Worm (Caenorhabditis elegans): ENCODE measurements around the gene C39B5.6.

C39B5.6 gene

DNA sequence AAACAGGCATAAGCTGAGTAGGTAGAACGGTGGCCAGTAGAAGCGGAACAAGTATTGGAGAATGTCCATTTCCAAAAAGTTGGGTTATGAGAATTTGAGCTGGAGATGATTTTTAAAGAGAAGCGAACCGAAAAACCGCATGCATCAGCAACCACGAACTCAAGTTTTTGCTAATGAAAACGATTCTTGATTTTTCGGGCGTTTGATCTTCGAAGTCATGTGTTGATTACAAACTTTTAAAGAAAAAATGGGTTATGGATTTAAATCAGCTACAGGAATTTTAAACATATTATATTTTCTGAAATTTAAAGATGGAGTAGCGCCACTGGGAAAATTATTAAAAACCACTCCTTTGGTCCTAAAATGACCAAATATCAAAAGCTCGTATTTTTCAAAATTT, 26.1 kb downstream of the C39B5.6 start, which contains the start of gene srd-65:
Gene srd-65, minus strand, starts transcription at position 101 of the 400 bp plus-strand sequence.
- TF ChIP-seq tbx-11 (GFP tag; IDR thresholded peaks at IDR 0.05), result no peak
- no peak for TF ChIP-seq tbx-37 (GFP tag; conservative IDR thresholded peaks at IDR 0.05)
- no peak for TF ChIP-seq aly-1 (tag; optimal IDR thresholded peaks at IDR 0.05)
- no peak for TF ChIP-seq tra-4 (tag; optimal IDR thresholded peaks at IDR 0.05)
- TF ChIP-seq hmg-4 (GFP tag; optimal IDR thresholded peaks at IDR 0.05), result no peak
- TF ChIP-seq flt-1 (GFP tag; IDR thresholded peaks at IDR 0.05), result no peak
- TF ChIP-seq hmbx-1 (tag; optimal IDR thresholded peaks at IDR 0.05), result no peak
- TF ChIP-seq ets-7 (tag; optimal IDR thresholded peaks at IDR 0.05), result no peak

DNA sequence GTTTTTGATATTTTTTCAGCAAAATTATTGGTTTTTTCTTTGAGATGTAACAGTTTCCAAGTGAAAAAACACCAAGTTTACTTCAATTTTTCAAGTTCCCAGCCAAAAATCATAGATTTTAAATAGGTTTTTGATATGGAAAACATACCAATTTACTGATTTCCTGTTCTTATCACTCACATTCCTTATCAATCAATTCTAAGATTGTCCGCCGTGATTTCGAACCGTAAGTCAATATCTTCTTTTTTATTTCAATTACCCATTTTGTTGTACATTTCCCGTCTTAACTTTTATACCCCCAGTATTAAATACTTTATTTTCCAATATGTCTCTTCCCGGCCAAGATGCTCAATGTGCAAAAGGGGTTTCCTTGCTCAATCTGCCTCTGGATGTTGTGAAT, 26.7 kb downstream of the C39B5.6 start, which contains the start of gene fbxa-38:
Gene fbxa-38, plus strand, starts transcription at position 195 of the 400 bp plus-strand sequence.
- no peak for TF ChIP-seq ets-7 (tag; optimal IDR thresholded peaks at IDR 0.05)
- no peak for TF ChIP-seq pes-1 (GFP tag; IDR thresholded peaks at IDR 0.05)
- TF ChIP-seq scrt-1 (GFP tag; IDR thresholded peaks at IDR 0.05), result no peak
- no peak for TF ChIP-seq F13C5.2 (tag; optimal IDR thresholded peaks at IDR 0.05)
- no peak for TF ChIP-seq ceh-36 (tag; optimal IDR thresholded peaks at IDR 0.05)
- no peak for TF ChIP-seq hmg-4 (GFP tag; optimal IDR thresholded peaks at IDR 0.05)
- TF ChIP-seq B0310.2 (tag; optimal IDR thresholded peaks at IDR 0.05), result no peak
- TF ChIP-seq aly-1 (tag; optimal IDR thresholded peaks at IDR 0.05), result no peak
- TF ChIP-seq tbx-37 (GFP tag; conservative IDR thresholded peaks at IDR 0.05), result no peak
- no peak for TF ChIP-seq tbx-11 (GFP tag; IDR thresholded peaks at IDR 0.05)
- no peak for TF ChIP-seq ama-1 (optimal IDR thresholded peaks at IDR 0.05)
- no peak for TF ChIP-seq hmbx-1 (tag; optimal IDR thresholded peaks at IDR 0.05)
- TF ChIP-seq hnd-1 (tag; optimal IDR thresholded peaks at IDR 0.05), result no peak
- no peak for TF ChIP-seq flt-1 (GFP tag; IDR thresholded peaks at IDR 0.05)
- TF ChIP-seq sea-1 (GFP tag; conservative IDR thresholded peaks at IDR 0.05), result no peak

DNA sequence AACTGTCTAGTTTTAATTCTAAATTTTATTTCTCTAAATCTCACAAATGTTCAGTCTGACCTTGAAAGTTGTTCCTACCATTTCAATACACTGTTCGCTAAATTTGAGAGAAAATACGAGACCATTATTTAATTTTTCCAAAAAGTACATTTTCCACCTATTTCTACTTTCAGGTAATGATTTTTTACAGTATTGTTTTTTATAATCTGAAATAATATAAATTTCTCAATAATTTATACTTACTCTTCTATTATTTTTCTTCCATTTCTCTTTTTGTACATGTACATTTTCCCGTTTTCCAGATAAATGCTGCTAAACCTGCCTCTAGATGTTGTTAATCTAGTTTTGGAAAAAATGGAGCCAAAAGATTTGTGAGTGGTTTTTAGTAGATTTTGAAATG, 29.6 kb downstream of the C39B5.6 start, which contains the start of gene fbxa-62:
Gene fbxa-62, plus strand, starts transcription at position 301 of the 400 bp plus-strand sequence.
- TF ChIP-seq aly-1 (tag; optimal IDR thresholded peaks at IDR 0.05) (no peak), ama-1 (optimal IDR thresholded peaks at IDR 0.05) (no peak), F13C5.2 (tag; optimal IDR thresholded peaks at IDR 0.05) (no peak), B0310.2 (tag; optimal IDR thresholded peaks at IDR 0.05) (no peak), flt-1 (GFP tag; IDR thresholded peaks at IDR 0.05) (no peak), tbx-11 (GFP tag; IDR thresholded peaks at IDR 0.05) (no peak)

DNA sequence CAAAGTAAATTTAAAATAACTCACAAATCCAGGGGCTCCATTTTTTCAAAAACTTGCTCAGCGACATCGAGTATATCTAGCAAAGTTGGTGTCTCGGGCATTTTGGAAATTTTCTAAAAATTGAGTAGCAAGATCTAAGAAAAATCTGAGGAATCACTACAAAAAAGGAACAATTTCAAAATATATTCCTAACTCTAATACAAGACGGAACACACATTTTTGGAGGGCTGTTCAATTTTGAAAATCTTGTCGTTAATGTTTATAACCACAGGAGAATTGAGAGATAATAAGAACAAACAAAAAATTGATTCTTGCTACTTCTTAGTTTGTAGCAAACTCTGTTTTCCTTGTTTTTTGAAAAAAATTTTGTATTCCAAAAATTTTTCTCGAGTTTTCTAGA, 34.6 kb downstream of the C39B5.6 start, which contains the start of gene fbxa-47:
Gene fbxa-47, minus strand, starts transcription at position 101 of the 400 bp plus-strand sequence.
- no peak for TF ChIP-seq tra-4 (tag; optimal IDR thresholded peaks at IDR 0.05)
- no peak for TF ChIP-seq B0310.2 (tag; optimal IDR thresholded peaks at IDR 0.05)
- no peak for TF ChIP-seq hmg-4 (GFP tag; optimal IDR thresholded peaks at IDR 0.05)
- TF ChIP-seq aly-1 (tag; optimal IDR thresholded peaks at IDR 0.05), result no peak
- no peak for TF ChIP-seq hnd-1 (tag; optimal IDR thresholded peaks at IDR 0.05)
- no peak for TF ChIP-seq F13C5.2 (tag; optimal IDR thresholded peaks at IDR 0.05)
- no peak for TF ChIP-seq hmbx-1 (tag; optimal IDR thresholded peaks at IDR 0.05)
- no peak for TF ChIP-seq ceh-36 (tag; optimal IDR thresholded peaks at IDR 0.05)
- TF ChIP-seq ets-7 (tag; optimal IDR thresholded peaks at IDR 0.05), result no peak
- no peak for TF ChIP-seq tbx-37 (GFP tag; conservative IDR thresholded peaks at IDR 0.05)
- no peak for TF ChIP-seq pes-1 (GFP tag; IDR thresholded peaks at IDR 0.05)
- no peak for TF ChIP-seq flt-1 (GFP tag; IDR thresholded peaks at IDR 0.05)
- TF ChIP-seq ceh-13 (GFP tag; optimal IDR thresholded peaks at IDR 0.05), result no peak
- no peak for TF ChIP-seq tbx-11 (GFP tag; IDR thresholded peaks at IDR 0.05)
- no peak for TF ChIP-seq ama-1 (optimal IDR thresholded peaks at IDR 0.05)
- no peak for TF ChIP-seq sea-1 (GFP tag; conservative IDR thresholded peaks at IDR 0.05)
- no peak for TF ChIP-seq scrt-1 (GFP tag; IDR thresholded peaks at IDR 0.05)

DNA sequence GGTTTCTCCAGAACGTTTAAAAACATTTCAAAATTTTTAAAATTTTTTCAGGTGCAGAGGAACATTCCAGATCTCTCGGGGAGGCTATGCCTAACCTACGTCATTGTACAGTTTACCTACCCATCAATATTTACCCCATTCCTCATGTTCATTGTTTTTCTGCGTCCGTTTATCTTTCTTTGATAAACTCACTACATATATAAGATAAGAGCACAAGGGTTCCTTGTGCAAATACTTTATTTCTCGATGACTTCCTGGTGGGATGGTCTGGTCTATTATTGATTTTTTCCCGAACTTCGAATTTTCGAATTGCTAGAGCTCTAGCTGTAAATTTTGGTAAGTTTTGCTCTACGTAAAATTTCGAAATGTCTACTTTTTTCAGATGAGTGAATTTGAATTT, 35.6 kb downstream of the C39B5.6 start:
- no peak for TF ChIP-seq F13C5.2 (tag; optimal IDR thresholded peaks at IDR 0.05)
- no peak for TF ChIP-seq hnd-1 (tag; optimal IDR thresholded peaks at IDR 0.05)

DNA sequence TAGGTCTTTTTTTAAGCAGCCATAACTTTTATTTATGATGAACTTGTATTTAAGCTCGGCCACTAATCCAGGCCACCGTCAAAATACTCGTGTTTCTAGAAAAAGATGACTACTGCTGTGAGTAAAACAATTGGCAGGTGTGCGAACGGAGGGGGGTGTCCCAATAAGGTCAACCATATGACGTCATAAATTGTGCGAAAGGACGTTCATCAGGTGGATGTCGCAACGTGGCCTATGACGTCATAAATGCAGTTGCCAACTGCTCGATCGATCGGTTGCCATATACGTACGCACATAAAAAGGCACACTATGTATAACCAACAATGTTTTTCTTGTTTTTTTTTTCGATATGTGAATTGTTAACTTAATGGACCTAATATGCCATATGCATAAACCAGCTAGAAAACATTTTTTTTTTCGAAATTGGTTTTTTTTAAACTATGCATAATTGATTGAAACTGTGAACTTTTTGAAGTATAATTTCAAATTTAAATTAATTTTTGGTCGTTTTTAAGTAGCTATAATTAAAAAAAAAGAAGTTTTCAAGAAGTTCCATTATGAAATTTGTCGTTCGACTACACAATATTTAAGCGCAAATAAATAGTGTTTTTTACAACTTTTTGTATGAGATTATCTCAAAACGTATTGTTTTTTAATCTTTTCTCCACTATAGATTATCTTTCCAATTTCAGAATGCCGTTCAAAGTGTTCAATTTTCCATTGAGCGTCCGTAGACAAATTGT, 36.6 kb downstream of the C39B5.6 start, which contains the start of gene C39B5.2:
Gene C39B5.2, plus strand, starts transcription at position 693 of the 743 bp plus-strand sequence.
- no peak for TF ChIP-seq hnd-1 (tag; optimal IDR thresholded peaks at IDR 0.05)
- 0 out of 2 replicates have a peak, but pooled peaks have one; percentile 56 for TF ChIP-seq sea-1 (GFP tag; conservative IDR thresholded peaks at IDR 0.05)
- TF ChIP-seq flt-1 (GFP tag; IDR thresholded peaks at IDR 0.05), result no peak
- TF ChIP-seq hmg-4 (GFP tag; optimal IDR thresholded peaks at IDR 0.05), result no peak
- peak; percentile 14 for TF ChIP-seq ceh-36 (tag; optimal IDR thresholded peaks at IDR 0.05)
- TF ChIP-seq F13C5.2 (tag; optimal IDR thresholded peaks at IDR 0.05), result no peak
- TF ChIP-seq aly-1 (tag; optimal IDR thresholded peaks at IDR 0.05), result no peak
- TF ChIP-seq tbx-11 (GFP tag; IDR thresholded peaks at IDR 0.05), result no peak
- no peak for TF ChIP-seq tbx-37 (GFP tag; conservative IDR thresholded peaks at IDR 0.05)
- TF ChIP-seq ceh-13 (GFP tag; optimal IDR thresholded peaks at IDR 0.05), result no peak
- TF ChIP-seq hmbx-1 (tag; optimal IDR thresholded peaks at IDR 0.05), result no peak
- TF ChIP-seq B0310.2 (tag; optimal IDR thresholded peaks at IDR 0.05), result no peak
- TF ChIP-seq tra-4 (tag; optimal IDR thresholded peaks at IDR 0.05), result no peak
- TF ChIP-seq ets-7 (tag; optimal IDR thresholded peaks at IDR 0.05), result no peak
- no peak for TF ChIP-seq ama-1 (optimal IDR thresholded peaks at IDR 0.05)

DNA sequence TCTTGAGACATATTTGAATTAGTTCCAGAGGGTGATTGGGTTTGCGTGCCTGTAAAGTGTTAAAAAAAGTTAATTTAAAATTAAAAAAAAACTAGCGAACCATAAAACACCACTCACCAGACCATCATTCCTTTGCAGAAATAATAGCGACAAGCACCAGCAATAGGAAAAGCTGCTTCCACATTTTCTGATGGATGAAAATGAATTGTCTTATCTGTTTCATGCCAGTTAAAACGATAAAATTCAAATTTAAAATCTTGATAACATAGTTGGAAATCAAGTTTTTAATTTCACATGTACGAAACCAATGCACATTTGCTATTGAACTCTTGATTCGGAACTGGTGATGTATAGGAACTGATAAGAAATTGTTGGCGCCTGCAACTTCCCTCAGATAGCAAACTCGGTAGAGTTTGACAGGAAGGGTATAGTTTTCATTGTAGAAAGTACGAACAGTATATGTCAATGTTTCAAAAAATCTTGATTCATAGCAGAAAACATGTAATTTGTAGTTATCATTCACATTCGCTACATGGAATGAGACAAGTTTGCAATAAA, 41.9 kb downstream of the C39B5.6 start, which contains the start of gene C39B5.10:
Gene C39B5.10, minus strand, starts transcription at position 51 of the 558 bp plus-strand sequence.
- TF ChIP-seq hmbx-1 (tag; optimal IDR thresholded peaks at IDR 0.05) (no peak), ceh-13 (GFP tag; optimal IDR thresholded peaks at IDR 0.05) (no peak), tra-4 (tag; optimal IDR thresholded peaks at IDR 0.05) (no peak), tbx-37 (GFP tag; conservative IDR thresholded peaks at IDR 0.05) (no peak), ets-7 (tag; optimal IDR thresholded peaks at IDR 0.05) (no peak), hmg-4 (GFP tag; optimal IDR thresholded peaks at IDR 0.05) (no peak), sea-1 (GFP tag; conservative IDR thresholded peaks at IDR 0.05) (no peak), ama-1 (optimal IDR thresholded peaks at IDR 0.05) (no peak), pes-1 (GFP tag; IDR thresholded peaks at IDR 0.05) (no peak), B0310.2 (tag; optimal IDR thresholded peaks at IDR 0.05) (no peak), tbx-11 (GFP tag; IDR thresholded peaks at IDR 0.05) (no peak)

Data from whole organism, early embryonic.